Fruit fly (Drosophila melanogaster) whole organism, embryonic: ENCODE measurements around the gene smo.

ENCODE experiments used
- Aef1 ChIP-seq: fragments of 200-800 bp; sonication (Bioruptor generic); IDR thresholded peaks from 3 replicates; pipeline ENCODE4 v1.3.6; 2022; ENCODE audit warnings: missing biosample characterization, missing genetic modification characterization
- Antp ChIP-seq: fragments of 200-800 bp; sonication (Bioruptor generic); optimal IDR thresholded peaks from 3 replicates; lab custom pipeline; 2016; ENCODE audit warnings: missing biosample characterization, missing genetic modification characterization
- Bdp1 ChIP-seq: fragments of 200-800 bp; sonication (Bioruptor generic); optimal IDR thresholded peaks from 3 replicates; lab custom pipeline; 2016; ENCODE audit warnings: missing biosample characterization, missing genetic modification characterization
- BtbVII ChIP-seq: fragments of 200-800 bp; sonication (Bioruptor generic); optimal IDR thresholded peaks from 3 replicates; lab custom pipeline; 2017; ENCODE audit warnings: missing biosample characterization, mild to moderate bottlenecking, missing genetic modification characterization
- C15 ChIP-seq: fragments of 200-800 bp; sonication (Bioruptor generic); IDR thresholded peaks from 3 replicates; pipeline ENCODE4 v1.3.6; 2022; ENCODE audit warnings: missing biosample characterization, missing genetic modification characterization
- CG10462 ChIP-seq: fragments of 200-800 bp; sonication (Bioruptor generic); optimal IDR thresholded peaks from 2 replicates; lab custom pipeline; 2016; ENCODE audit warnings: missing biosample characterization, missing genetic modification characterization
- CG10543 ChIP-seq: fragments of 200-800 bp; sonication (Bioruptor generic); optimal IDR thresholded peaks from 3 replicates; lab custom pipeline; 2017; ENCODE audit warnings: missing biosample characterization, mild to moderate bottlenecking, missing genetic modification characterization, moderate library complexity
- CG11093 ChIP-seq: fragments of 200-800 bp; sonication (Bioruptor generic); IDR thresholded peaks from 3 replicates; pipeline ENCODE4 v1.3.6; 2022; ENCODE audit warnings: missing biosample characterization, missing genetic modification characterization
- CG14050 ChIP-seq: fragments of 200-800 bp; sonication (Bioruptor generic); IDR thresholded peaks from 3 replicates; pipeline ENCODE4 v1.3.6; 2022; ENCODE audit warnings: missing biosample characterization, missing genetic modification characterization
- CG1529 ChIP-seq: fragments of 200-800 bp; sonication (Bioruptor generic); optimal IDR thresholded peaks from 3 replicates; lab custom pipeline; 2018; ENCODE audit warnings: missing biosample characterization, missing genetic modification characterization
- CG15696 ChIP-seq: fragments of 200-800 bp; sonication (Bioruptor generic); optimal IDR thresholded peaks from 2 replicates; lab custom pipeline; 2019; ENCODE audit warnings: missing biosample characterization, mild to moderate bottlenecking, missing genetic modification characterization, moderate library complexity
- CG16863 ChIP-seq: fragments of 200-800 bp; sonication (Bioruptor generic); optimal IDR thresholded peaks from 3 replicates; lab custom pipeline; 2016; ENCODE audit warnings: missing biosample characterization, missing genetic modification characterization
- CG18599 ChIP-seq: fragments of 200-800 bp; sonication (Bioruptor generic); optimal IDR thresholded peaks from 3 replicates; lab custom pipeline; 2017; ENCODE audit warnings: missing biosample characterization, missing genetic modification characterization, mild to moderate bottlenecking, moderate library complexity, missing genetic modification reagents
- CG31224 ChIP-seq: fragments of 200-800 bp; sonication (Bioruptor generic); IDR thresholded peaks from 2 replicates; pipeline ENCODE4 v1.3.6; 2022; ENCODE audit warnings: missing biosample characterization, missing genetic modification characterization
- CG33213 ChIP-seq: fragments of 200-800 bp; sonication (Bioruptor generic); optimal IDR thresholded peaks from 3 replicates; lab custom pipeline; 2016; ENCODE audit warnings: missing biosample characterization, missing genetic modification characterization
- CG3995 ChIP-seq: fragments of 200-800 bp; sonication (Bioruptor generic); optimal IDR thresholded peaks from 3 replicates; lab custom pipeline; 2016; ENCODE audit warnings: missing biosample characterization, missing genetic modification characterization
- CG4617 ChIP-seq: fragments of 200-800 bp; sonication (Bioruptor generic); optimal IDR thresholded peaks from 3 replicates; lab custom pipeline; 2016; ENCODE audit warnings: missing biosample characterization, missing genetic modification characterization, borderline replicate concordance
- CG4730 ChIP-seq: fragments of 200-800 bp; sonication (Bioruptor generic); IDR thresholded peaks from 2 replicates; pipeline ENCODE4 v1.3.6; 2022; ENCODE audit warnings: missing biosample characterization, missing genetic modification characterization
- CG5180 ChIP-seq: fragments of 200-800 bp; sonication (Bioruptor generic); optimal IDR thresholded peaks from 3 replicates; lab custom pipeline; 2017; ENCODE audit warnings: missing biosample characterization, missing genetic modification characterization, mild to moderate bottlenecking, moderate library complexity, missing genetic modification reagents
- CG6813 ChIP-seq: fragments of 200-800 bp; sonication (Bioruptor generic); optimal IDR thresholded peaks from 2 replicates; lab custom pipeline; 2017; ENCODE audit warnings: missing biosample characterization, missing genetic modification characterization, mild to moderate bottlenecking, moderate library complexity, missing genetic modification reagents
- CG8281 ChIP-seq: fragments of 200-800 bp; sonication (Bioruptor generic); optimal IDR thresholded peaks from 2 replicates; lab custom pipeline; 2018; ENCODE audit warnings: missing biosample characterization, mild to moderate bottlenecking, missing genetic modification characterization, moderate library complexity
- CG9609 ChIP-seq: fragments of 200-800 bp; sonication (Bioruptor generic); optimal IDR thresholded peaks from 3 replicates; lab custom pipeline; 2016; ENCODE audit warnings: missing biosample characterization, missing genetic modification characterization
- Dip2 ChIP-seq: fragments of 200-800 bp; sonication (Bioruptor generic); IDR thresholded peaks from 2 replicates; pipeline ENCODE4 v1.3.6; 2022; ENCODE audit warnings: missing biosample characterization, missing genetic modification characterization
- ERR ChIP-seq: fragments of 200-800 bp; sonication (Bioruptor generic); optimal IDR thresholded peaks from 2 replicates; lab custom pipeline; 2016; ENCODE audit warnings: missing biosample characterization, missing genetic modification characterization
- GATAe ChIP-seq: fragments of 200-800 bp; sonication (Bioruptor generic); conservative IDR thresholded peaks from 2 replicates; pipeline ENCODE4 v1.3.6; 2022; ENCODE audit warnings: missing biosample characterization, missing genetic modification characterization
- Hand ChIP-seq: fragments of 200-800 bp; sonication (Bioruptor generic); optimal IDR thresholded peaks from 2 replicates; lab custom pipeline; 2017; ENCODE audit warnings: mild to moderate bottlenecking, missing biosample characterization, missing genetic modification reagents, missing genetic modification characterization
- Jarid2 ChIP-seq: fragments of 200-800 bp; sonication (Bioruptor generic); optimal IDR thresholded peaks from 3 replicates; lab custom pipeline; 2017; ENCODE audit warnings: mild to moderate bottlenecking, missing biosample characterization, missing genetic modification reagents, missing genetic modification characterization
- Mes4 ChIP-seq: fragments of 200-800 bp; sonication (Bioruptor generic); optimal IDR thresholded peaks from 2 replicates; lab custom pipeline; 2016; ENCODE audit warnings: missing biosample characterization, missing genetic modification characterization
- Oaz ChIP-seq: fragments of 200-800 bp; sonication (Bioruptor generic); IDR thresholded peaks from 2 replicates; pipeline ENCODE4 v1.3.6; 2022; ENCODE audit warnings: missing biosample characterization, missing genetic modification characterization
- Poxn ChIP-seq: fragments of 200-800 bp; sonication (Bioruptor generic); IDR thresholded peaks from 2 replicates; pipeline ENCODE4 v1.3.6; 2022; ENCODE audit warnings: missing biosample characterization, missing genetic modification characterization
- Scr ChIP-seq: fragments of 200-800 bp; sonication (Bioruptor generic); IDR thresholded peaks from 2 replicates; pipeline ENCODE4 v1.3.6; 2022; ENCODE audit warnings: missing biosample characterization, missing genetic modification characterization; ENCODE audit not compliant: partially characterized antibody
- cwo ChIP-seq: fragments of 200-800 bp; sonication (Bioruptor generic); optimal IDR thresholded peaks from 3 replicates; lab custom pipeline; 2017; ENCODE audit warnings: missing biosample characterization, missing genetic modification characterization, mild to moderate bottlenecking, moderate library complexity, missing genetic modification reagents
- dmrt11E ChIP-seq: fragments of 200-800 bp; sonication (Bioruptor generic); optimal IDR thresholded peaks from 3 replicates; lab custom pipeline; 2018; ENCODE audit warnings: missing biosample characterization, mild to moderate bottlenecking, missing genetic modification characterization, moderate library complexity
- dysf ChIP-seq: fragments of 200-800 bp; sonication (Bioruptor generic); IDR thresholded peaks from 3 replicates; pipeline ENCODE4 v1.3.6; 2022; ENCODE audit warnings: missing biosample characterization, missing genetic modification characterization
- eve ChIP-seq, 2 experiments: fragments of >200 bp; optimal IDR thresholded peaks; 2 replicates each; lab custom pipeline; 2017; ENCODE audit warnings: missing biosample characterization in 2 of 2, missing genetic modification characterization in 2 of 2
- exex ChIP-seq: fragments of 200-800 bp; sonication (Bioruptor generic); optimal IDR thresholded peaks from 4 replicates; lab custom pipeline; 2018; ENCODE audit warnings: missing biosample characterization, mild to moderate bottlenecking, missing genetic modification characterization, moderate library complexity
- fd96Cb ChIP-seq: fragments of 200-800 bp; sonication (Bioruptor generic); optimal IDR thresholded peaks from 2 replicates; lab custom pipeline; 2018; ENCODE audit warnings: missing biosample characterization, mild to moderate bottlenecking, missing genetic modification characterization, moderate library complexity
- gcm2 ChIP-seq: fragments of 200-800 bp; sonication (Bioruptor generic); optimal IDR thresholded peaks from 2 replicates; lab custom pipeline; 2016; ENCODE audit warnings: missing biosample characterization, missing genetic modification characterization
- ham ChIP-seq: fragments of 200-800 bp; sonication (Bioruptor generic); IDR thresholded peaks from 2 replicates; pipeline ENCODE4 v1.3.6; 2022; ENCODE audit warnings: missing biosample characterization, missing genetic modification characterization
- kay ChIP-seq: fragments of 200-800 bp; sonication (Bioruptor generic); optimal IDR thresholded peaks from 2 replicates; lab custom pipeline; 2016; ENCODE audit warnings: missing biosample characterization, missing genetic modification characterization
- lab ChIP-seq: fragments of 200-800 bp; sonication (Bioruptor generic); optimal IDR thresholded peaks from 3 replicates; lab custom pipeline; 2017; ENCODE audit warnings: missing biosample characterization, missing genetic modification characterization, mild to moderate bottlenecking, moderate library complexity, missing genetic modification reagents
- maf-S ChIP-seq: fragments of 200-800 bp; sonication (Bioruptor generic); optimal IDR thresholded peaks from 2 replicates; lab custom pipeline; 2016; ENCODE audit warnings: missing biosample characterization, missing genetic modification characterization
- mirr ChIP-seq: fragments of 200-800 bp; sonication (Bioruptor generic); optimal IDR thresholded peaks from 3 replicates; lab custom pipeline; 2018; ENCODE audit warnings: missing biosample characterization, mild to moderate bottlenecking, missing genetic modification characterization
- nmo ChIP-seq: fragments of 200-800 bp; sonication (Bioruptor generic); optimal IDR thresholded peaks from 2 replicates; lab custom pipeline; 2018; ENCODE audit warnings: missing biosample characterization, mild to moderate bottlenecking, missing genetic modification characterization, moderate library complexity
- pfk ChIP-seq: fragments of 200-800 bp; sonication (Bioruptor generic); optimal IDR thresholded peaks from 2 replicates; lab custom pipeline; 2018; ENCODE audit warnings: missing biosample characterization, mild to moderate bottlenecking, missing genetic modification characterization, moderate library complexity
- pnt ChIP-seq: fragments of 200-800 bp; sonication (Bioruptor generic); optimal IDR thresholded peaks from 3 replicates; lab custom pipeline; 2016; ENCODE audit warnings: missing biosample characterization, missing genetic modification characterization
- pros ChIP-seq: fragments of 200-800 bp; sonication (Bioruptor generic); optimal IDR thresholded peaks from 3 replicates; lab custom pipeline; 2019; ENCODE audit warnings: missing biosample characterization, mild to moderate bottlenecking, missing genetic modification characterization, moderate library complexity
- run ChIP-seq: fragments of 200-800 bp; sonication (Bioruptor generic); optimal IDR thresholded peaks from 3 replicates; lab custom pipeline; 2018; ENCODE audit warnings: missing biosample characterization, mild to moderate bottlenecking, missing genetic modification characterization
- seq ChIP-seq: fragments of 200-800 bp; sonication (Bioruptor generic); IDR thresholded peaks from 2 replicates; pipeline ENCODE4 v1.3.6; 2022; ENCODE audit warnings: missing biosample characterization, missing genetic modification characterization
- tio ChIP-seq: fragments of 200-800 bp; sonication (Bioruptor generic); optimal IDR thresholded peaks from 2 replicates; lab custom pipeline; 2017; ENCODE audit warnings: missing biosample characterization, missing genetic modification characterization, inconsistent platforms
- vfl ChIP-seq: fragments of 200-800 bp; sonication (Bioruptor generic); optimal IDR thresholded peaks from 2 replicates; lab custom pipeline; 2016; ENCODE audit warnings: missing biosample characterization, missing genetic modification characterization
- wek ChIP-seq: fragments of 200-800 bp; sonication (Bioruptor generic); optimal IDR thresholded peaks from 3 replicates; lab custom pipeline; 2018; ENCODE audit warnings: missing biosample characterization, mild to moderate bottlenecking, missing genetic modification characterization, moderate library complexity

smo gene

dm6 chr2L:322915-323314 lies 45.5 kb downstream of the smo start (continued):
- TF ChIP-seq C15 (no peak), Antp (GFP tag; lab: Kevin White, UChicago) (no peak), ham (GFP tag; lab: Robert Waterston, UW) (no peak), ERR (no peak), gcm2 (GFP tag; lab: Kevin White, UChicago) (no peak), BtbVII (GFP tag; lab: Kevin White, UChicago) (no peak), CG15696 (no peak), tio (GFP tag; lab: Kevin White, UChicago) (no peak), CG8281 (no peak), CG1529 (no peak), cwo (GFP tag; lab: Kevin White, UChicago) (peak; percentile 0), CG14050 (GFP tag; lab: Robert Waterston, UW) (no peak), CG3995 (GFP tag; lab: Kevin White, UChicago) (no peak), CG6813 (no peak), Bdp1 (GFP tag; lab: Kevin White, UChicago) (no peak), CG10462 (no peak), Dip2 (GFP tag; lab: Robert Waterston, UW) (no peak), CG33213 (GFP tag; lab: Kevin White, UChicago) (no peak), CG16863 (GFP tag; lab: Kevin White, UChicago) (no peak), Scr (GFP tag; lab: Robert Waterston, UW) (no peak), Mes4 (no peak), pnt (no peak), eve (GFP tag; optimal IDR thresholded peaks at IDR 0.05; lab: Kevin White, UChicago) (no peak), CG31224 (GFP tag; lab: Robert Waterston, UW) (no peak), Oaz (GFP tag; lab: Robert Waterston, UW) (no peak), Poxn (GFP tag; lab: Robert Waterston, UW) (no peak), run (tag; lab: Kevin White, UChicago) (no peak), CG4617 (GFP tag; lab: Kevin White, UChicago) (no peak), seq (GFP tag; lab: Robert Waterston, UW) (no peak), wek (GFP tag; lab: Kevin White, UChicago) (no peak), CG18599 (peak; percentile 39), dysf (GFP tag; lab: Robert Waterston, UW) (no peak), CG11093 (GFP tag; lab: Robert Waterston, UW) (no peak), exex (tag; lab: Kevin White, UChicago) (peak; percentile 98), CG4730 (GFP tag; lab: Robert Waterston, UW) (no peak), lab (GFP tag; lab: Kevin White, UChicago) (peak; percentile 28), mirr (GFP tag; lab: Kevin White, UChicago) (peak; percentile 87), Aef1 (no peak), CG10543 (no peak), fd96Cb (tag; lab: Kevin White, UChicago) (no peak), maf-S (GFP tag; lab: Kevin White, UChicago) (no peak), CG5180 (GFP tag; lab: Kevin White, UChicago) (peak; percentile 14), vfl (no peak), kay (no peak), nmo (GFP tag; lab: Kevin White, UChicago) (no peak), Jarid2 (GFP tag; lab: Kevin White, UChicago) (no peak), GATAe (GFP tag; lab: Robert Waterston, UW) (peak; percentile 55), pfk (peak; percentile 16), pros (GFP tag; lab: Kevin White, UChicago) (no peak), dmrt11E (tag; lab: Kevin White, UChicago) (no peak), Hand (GFP tag; lab: Kevin White, UChicago) (no peak), CG9609 (no peak)
